Worm (Caenorhabditis elegans) whole organism, L1 larva: Measurements from ENCODE around the gene R07B1.8.

Experiments used
- C04F5.9 ChIP-seq: sonication (generic microtip); optimal IDR thresholded peaks from 2 replicates; lab custom pipeline; 2016; ENCODE audit warnings: missing genetic modification characterization, missing compliant biosample characterization
- C16A3.4 ChIP-seq: fragments of 150-350 bp; optimal IDR thresholded peaks from 2 replicates; lab custom pipeline; 2014; ENCODE audit warnings: missing biosample characterization, missing genetic modification characterization
- C34B4.2 ChIP-seq: sonication (generic microtip); optimal IDR thresholded peaks from 2 replicates; lab custom pipeline; 2017; ENCODE audit warnings: mild to moderate bottlenecking, missing genetic modification characterization, missing compliant biosample characterization
- F16B12.6 ChIP-seq: fragments of 150-350 bp; optimal IDR thresholded peaks from 2 replicates; lab custom pipeline; 2014; ENCODE audit warnings: missing biosample characterization, missing genetic modification characterization
- Y116A8C.19 ChIP-seq: sonication (generic microtip); optimal IDR thresholded peaks from 2 replicates; lab custom pipeline; 2016; ENCODE audit warnings: missing compliant biosample characterization, missing genetic modification characterization, borderline replicate concordance
- aha-1 ChIP-seq: fragments of 150-350 bp; optimal IDR thresholded peaks from 2 replicates; lab custom pipeline; 2014; ENCODE audit warnings: missing biosample characterization, missing genetic modification characterization
- alr-1 ChIP-seq: fragments of 200-800 bp; sonication (Bioruptor generic); optimal IDR thresholded peaks from 2 replicates; lab custom pipeline; 2018; ENCODE audit warnings: borderline replicate concordance, mild to moderate bottlenecking, missing genetic modification characterization, missing compliant biosample characterization
- blmp-1 ChIP-seq: fragments of 150-350 bp; optimal IDR thresholded peaks from 2 replicates; lab custom pipeline; 2014; ENCODE audit warnings: missing biosample characterization, missing genetic modification characterization
- ceh-63 ChIP-seq: fragments of 200-800 bp; sonication (Bioruptor generic); optimal IDR thresholded peaks from 2 replicates; lab custom pipeline; 2018; ENCODE audit warnings: mild to moderate bottlenecking, missing genetic modification characterization, missing compliant biosample characterization
- ces-1 ChIP-seq: fragments of 150-350 bp; optimal IDR thresholded peaks from 2 replicates; lab custom pipeline; 2014; ENCODE audit warnings: missing biosample characterization, missing genetic modification reagents, missing genetic modification characterization
- dpl-1 ChIP-seq, 3 experiments: fragments of 150-350 bp in 2 of 3; sonication (generic microtip) in 1 of 3; optimal IDR thresholded peaks; 2 replicates each; lab custom pipeline; 2014 to 2017; ENCODE audit warnings: missing biosample characterization in 3 of 3, missing genetic modification characterization in 3 of 3, missing genetic modification reagents in 3 of 3
- dsc-1 ChIP-seq: sonication (generic microtip); optimal IDR thresholded peaks from 2 replicates; lab custom pipeline; 2016; ENCODE audit warnings: mild to moderate bottlenecking, missing genetic modification characterization, missing compliant biosample characterization
- efl-1 ChIP-seq, 4 experiments: fragments of 150-350 bp; optimal IDR thresholded peaks in 3 of 4; peaks in 1 of 4; 1 replicate in 1 of 4; 2 replicates in 3 of 4; lab custom pipeline; 2014; ENCODE audit warnings: missing biosample characterization in 2 of 4, missing genetic modification characterization in 2 of 4, missing genetic modification reagents in 2 of 4
- egl-27 ChIP-seq, 2 experiments: fragments of 150-350 bp in 1 of 2; sonication (generic microtip); optimal IDR thresholded peaks; 3 replicates each; lab custom pipeline; 2017 to 2018; ENCODE audit warnings: missing biosample characterization in 2 of 2, missing genetic modification characterization in 2 of 2, missing genetic modification reagents in 2 of 2
- elt-2 ChIP-seq: sonication (generic microtip); optimal IDR thresholded peaks from 2 replicates; lab custom pipeline; 2016; ENCODE audit warnings: missing genetic modification characterization, mild to moderate bottlenecking, inconsistent platforms, missing compliant biosample characterization, missing genetic modification reagents
- elt-3 ChIP-seq, 6 experiments: fragments of 150-350 bp in 1 of 6; sonication (generic microtip); optimal IDR thresholded peaks; 2 replicates each; lab custom pipeline; 2017 to 2018; ENCODE audit warnings: missing biosample characterization in 6 of 6, missing genetic modification characterization in 6 of 6, inconsistent platforms in 1 of 6
- fkh-10 ChIP-seq: sonication (generic microtip); optimal IDR thresholded peaks from 2 replicates; lab custom pipeline; 2017; ENCODE audit warnings: missing biosample characterization, missing genetic modification reagents, missing genetic modification characterization
- fkh-4 ChIP-seq: sonication (generic microtip); optimal IDR thresholded peaks from 2 replicates; lab custom pipeline; 2016; ENCODE audit warnings: missing compliant biosample characterization, missing genetic modification characterization, borderline replicate concordance
- fos-1 ChIP-seq: fragments of 150-350 bp; optimal IDR thresholded peaks from 2 replicates; lab custom pipeline; 2014; ENCODE audit warnings: missing biosample characterization, missing genetic modification characterization
- grh-1 ChIP-seq: fragments of 200-800 bp; sonication (Bioruptor generic); IDR thresholded peaks from 2 replicates; pipeline ENCODE4 v1.3.6; 2022; ENCODE audit warnings: missing genetic modification reagents, missing genetic modification characterization, missing compliant biosample characterization
- hlh-4 ChIP-seq: sonication (generic microtip); optimal IDR thresholded peaks from 2 replicates; lab custom pipeline; 2016; ENCODE audit warnings: mild to moderate bottlenecking, missing genetic modification characterization, missing compliant biosample characterization
- hpl-2 ChIP-seq: fragments of 150-350 bp; optimal IDR thresholded peaks from 2 replicates; lab custom pipeline; 2014; ENCODE audit warnings: missing biosample characterization, missing genetic modification reagents, missing genetic modification characterization
- irx-1 ChIP-seq: sonication (generic microtip); optimal IDR thresholded peaks from 2 replicates; lab custom pipeline; 2016; ENCODE audit warnings: missing genetic modification characterization, missing compliant biosample characterization
- lin-13 ChIP-seq: fragments of 150-350 bp; optimal IDR thresholded peaks from 2 replicates; lab custom pipeline; 2014; ENCODE audit warnings: missing biosample characterization, missing genetic modification reagents, missing genetic modification characterization
- lin-14 ChIP-seq: fragments of 200-800 bp; sonication (Bioruptor generic); optimal IDR thresholded peaks from 2 replicates; lab custom pipeline; 2018; ENCODE audit warnings: mild to moderate bottlenecking, missing genetic modification characterization, moderate library complexity, missing compliant biosample characterization
- lin-15B ChIP-seq: fragments of 150-350 bp; sonication (generic microtip); optimal IDR thresholded peaks from 3 replicates; lab custom pipeline; 2014; ENCODE audit warnings: missing biosample characterization, missing genetic modification characterization
- lin-39 ChIP-seq: fragments of 150-350 bp; optimal IDR thresholded peaks from 2 replicates; lab custom pipeline; 2014; ENCODE audit warnings: missing biosample characterization, missing genetic modification reagents, missing genetic modification characterization
- lir-3 ChIP-seq: sonication (generic microtip); optimal IDR thresholded peaks from 2 replicates; lab custom pipeline; 2016; ENCODE audit warnings: mild to moderate bottlenecking, missing genetic modification characterization, moderate library complexity, missing compliant biosample characterization; ENCODE audit not compliant: poor library complexity
- mab-9 ChIP-seq: fragments of 200-800 bp; sonication (Bioruptor generic); IDR thresholded peaks from 2 replicates; pipeline ENCODE4 v1.3.6; 2022; ENCODE audit warnings: missing genetic modification reagents, missing genetic modification characterization, missing compliant biosample characterization
- mdl-1 ChIP-seq, 2 experiments: fragments of 150-350 bp; optimal IDR thresholded peaks; 2 replicates each; lab custom pipeline; 2014 to 2017; ENCODE audit warnings: missing biosample characterization in 2 of 2, missing genetic modification characterization in 2 of 2, inconsistent platforms in 1 of 2
- mef-2 ChIP-seq: fragments of 150-350 bp; optimal IDR thresholded peaks from 2 replicates; lab custom pipeline; 2014; ENCODE audit warnings: missing biosample characterization, missing genetic modification characterization
- mep-1 ChIP-seq: fragments of 150-350 bp; optimal IDR thresholded peaks from 2 replicates; lab custom pipeline; 2014; ENCODE audit warnings: missing biosample characterization, missing genetic modification characterization
- nhr-11 ChIP-seq: fragments of 150-350 bp; optimal IDR thresholded peaks from 2 replicates; lab custom pipeline; 2014; ENCODE audit warnings: missing biosample characterization, missing genetic modification characterization
- nhr-19 ChIP-seq: fragments of 200-800 bp; sonication (Bioruptor generic); conservative IDR thresholded peaks from 2 replicates; pipeline ENCODE4 v1.3.6; 2022; ENCODE audit warnings: missing genetic modification characterization, missing compliant biosample characterization
- nhr-28 ChIP-seq: fragments of 150-350 bp; optimal IDR thresholded peaks from 2 replicates; lab custom pipeline; 2014; ENCODE audit warnings: missing biosample characterization, missing genetic modification characterization
- nhr-77 ChIP-seq: fragments of 150-350 bp; optimal IDR thresholded peaks from 2 replicates; lab custom pipeline; 2014; ENCODE audit warnings: missing biosample characterization, missing genetic modification characterization
- nhr-84 ChIP-seq: sonication (generic microtip); optimal IDR thresholded peaks from 2 replicates; lab custom pipeline; 2017; ENCODE audit warnings: missing biosample characterization, missing genetic modification characterization
- nhr-85 ChIP-seq: sonication (generic microtip); peaks from one replicate; lab custom pipeline; 2016; ENCODE audit warnings: missing genetic modification characterization, inconsistent platforms, missing compliant biosample characterization
- pag-3 ChIP-seq: sonication (generic microtip); optimal IDR thresholded peaks from 2 replicates; lab custom pipeline; 2017; ENCODE audit warnings: missing genetic modification characterization, mild to moderate bottlenecking, missing compliant biosample characterization, antibody characterized with exemption, borderline replicate concordance; ENCODE audit not compliant: insufficient read depth
- snu-23 ChIP-seq: sonication (generic microtip); optimal IDR thresholded peaks from 2 replicates; lab custom pipeline; 2016; ENCODE audit warnings: missing genetic modification characterization, missing compliant biosample characterization
- sox-4 ChIP-seq: sonication (generic microtip); optimal IDR thresholded peaks from 2 replicates; lab custom pipeline; 2016; ENCODE audit warnings: missing genetic modification characterization, missing compliant biosample characterization
- sptf-1 ChIP-seq: fragments of 150-350 bp; optimal IDR thresholded peaks from 2 replicates; lab custom pipeline; 2014; ENCODE audit warnings: missing biosample characterization, missing genetic modification characterization
- sup-37 ChIP-seq: fragments of 200-800 bp; sonication (Bioruptor generic); optimal IDR thresholded peaks from 2 replicates; lab custom pipeline; 2018; ENCODE audit warnings: mild to moderate bottlenecking, missing genetic modification characterization, missing compliant biosample characterization
- tlp-1 ChIP-seq: fragments of 150-350 bp; optimal IDR thresholded peaks from 2 replicates; lab custom pipeline; 2014; ENCODE audit warnings: missing biosample characterization, missing genetic modification characterization
- unc-130 ChIP-seq: fragments of 150-350 bp; optimal IDR thresholded peaks from 2 replicates; lab custom pipeline; 2017; ENCODE audit warnings: missing biosample characterization, missing genetic modification characterization, inconsistent platforms
- unc-30 ChIP-seq: sonication (generic microtip); optimal IDR thresholded peaks from 2 replicates; lab custom pipeline; 2017; ENCODE audit warnings: missing biosample characterization, missing genetic modification characterization
- unc-86 ChIP-seq: sonication (generic microtip); optimal IDR thresholded peaks from 2 replicates; lab custom pipeline; 2016; ENCODE audit warnings: missing genetic modification characterization, missing compliant biosample characterization
- unc-98 ChIP-seq: fragments of 200-800 bp; sonication (Bioruptor generic); IDR thresholded peaks from 2 replicates; pipeline ENCODE4 v1.3.6; 2022; ENCODE audit warnings: missing genetic modification characterization, missing compliant biosample characterization
- vab-15 ChIP-seq: sonication (generic microtip); optimal IDR thresholded peaks from 2 replicates; lab custom pipeline; 2017; ENCODE audit warnings: missing genotype, mild to moderate bottlenecking, missing genetic modification characterization, missing compliant biosample characterization
- xbp-1 ChIP-seq: sonication (generic microtip); optimal IDR thresholded peaks from 2 replicates; lab custom pipeline; 2016; ENCODE audit warnings: missing genetic modification characterization, missing compliant biosample characterization
- ztf-11 ChIP-seq, 2 experiments: sonication (generic microtip); optimal IDR thresholded peaks; 2 replicates each; lab custom pipeline; 2016 to 2017; ENCODE audit warnings: missing genetic modification characterization in 2 of 2, missing biosample characterization in 1 of 2, missing compliant biosample characterization in 1 of 2
- ztf-4 ChIP-seq: fragments of 150-350 bp; optimal IDR thresholded peaks from 2 replicates; lab custom pipeline; 2014; ENCODE audit warnings: missing biosample characterization, missing genetic modification characterization

Gene R07B1.8

ce11 chrX:9837989-9838541, 34.4 kb downstream of the R07B1.8 start, which contains the start of gene ipla-2 (continued):
- no peak for TF ChIP-seq fkh-4 (tag; lab: Kevin White, UChicago)
- TF ChIP-seq efl-1 (optimal IDR thresholded peaks at IDR 0.05; lab: Kevin White, UChicago): peak; percentile 26 to 30
- peak; percentile 34 to 65 for TF ChIP-seq efl-1 (GFP tag; optimal IDR thresholded peaks at IDR 0.05 in 1 of 2; lab: Kevin White, UChicago)
- no peak for TF ChIP-seq sptf-1 (tag; lab: Kevin White, UChicago)
- no peak for TF ChIP-seq egl-27 (tag; optimal IDR thresholded peaks at IDR 0.05; lab: Kevin White, UChicago)
- TF ChIP-seq fos-1 (tag; lab: Kevin White, UChicago): no peak
- peak; percentile 15 for TF ChIP-seq dsc-1 (tag; lab: Kevin White, UChicago)
- no peak for TF ChIP-seq elt-3 (tag; optimal IDR thresholded peaks at IDR 0.05; lab: Kevin White, UChicago)
- no peak for TF ChIP-seq unc-98
- TF ChIP-seq unc-130: no peak
- TF ChIP-seq ces-1: no peak
- TF ChIP-seq mef-2: peak; percentile 9
- TF ChIP-seq nhr-28: no peak
- no peak for TF ChIP-seq Y116A8C.19 (tag; lab: Kevin White, UChicago)
- TF ChIP-seq blmp-1: peak; percentile 80
- no peak for TF ChIP-seq nhr-77
- no peak for TF ChIP-seq C04F5.9 (tag; lab: Kevin White, UChicago)
- TF ChIP-seq ztf-4: peak; percentile 10
- peak in 1 of 2 experiments; percentile 92 for TF ChIP-seq mdl-1 (tag; optimal IDR thresholded peaks at IDR 0.05; lab: Kevin White, UChicago)
- TF ChIP-seq ceh-63: no peak
- TF ChIP-seq lir-3: no peak
- TF ChIP-seq xbp-1: peak; percentile 59
- peak; percentile 88 for TF ChIP-seq snu-23 (GFP tag; lab: Kevin White, UChicago)
- TF ChIP-seq C16A3.4 (tag; lab: Kevin White, UChicago): peak; percentile 65
- peak; percentile 67 for TF ChIP-seq lin-13 (GFP tag; lab: Kevin White, UChicago)
- TF ChIP-seq F16B12.6 (tag; lab: Kevin White, UChicago): peak; percentile 20
- TF ChIP-seq sox-4 (tag; lab: Kevin White, UChicago): no peak
- TF ChIP-seq C34B4.2 (tag; lab: Kevin White, UChicago): no peak
- peak; percentile 46 for TF ChIP-seq fkh-10 (GFP tag; lab: Kevin White, UChicago)
- TF ChIP-seq tlp-1 (tag; lab: Kevin White, UChicago): no peak
- TF ChIP-seq vab-15 (tag; lab: Kevin White, UChicago): no peak
- no peak for TF ChIP-seq mab-9
- peak; percentile 68 for TF ChIP-seq hpl-2 (GFP tag; lab: Kevin White, UChicago)
- TF ChIP-seq lin-14 (GFP tag; lab: Kevin White, UChicago): peak; percentile 94
- no peak for TF ChIP-seq alr-1 (tag; lab: Kevin White, UChicago)
- TF ChIP-seq nhr-85: peak; percentile 69
- no peak for TF ChIP-seq hlh-4 (tag; lab: Kevin White, UChicago)
- TF ChIP-seq lin-39: no peak
- no peak for TF ChIP-seq unc-30 (tag; lab: Kevin White, UChicago)
- TF ChIP-seq pag-3 (tag; lab: Kevin White, UChicago): peak; percentile 50
- no peak for TF ChIP-seq unc-86
- no peak for TF ChIP-seq nhr-84
- TF ChIP-seq lin-15B (tag; lab: Kevin White, UChicago): no peak
- TF ChIP-seq nhr-11 (tag; lab: Kevin White, UChicago): no peak
- TF ChIP-seq sup-37 (GFP tag; lab: Kevin White, UChicago): no peak
- no peak for TF ChIP-seq grh-1
- TF ChIP-seq mep-1 (tag; lab: Kevin White, UChicago): peak; percentile 81
- no peak for TF ChIP-seq ztf-11 (tag; optimal IDR thresholded peaks at IDR 0.05; lab: Kevin White, UChicago)
- no peak for TF ChIP-seq aha-1 (tag; lab: Kevin White, UChicago)
- TF ChIP-seq irx-1 (tag; lab: Kevin White, UChicago): peak; percentile 31
- TF ChIP-seq elt-2 (tag; lab: Kevin White, UChicago): no peak
- TF ChIP-seq dpl-1 (GFP tag; optimal IDR thresholded peaks at IDR 0.05; lab: Kevin White, UChicago): peak; percentile 40 to 59 (median 48)
- TF ChIP-seq nhr-19 (GFP tag; lab: Robert Waterston, UW): peak; percentile 39; the same call in 1 of the 2 replicates
